Worm (Caenorhabditis elegans) whole organism, young adult: ENCODE results near the gene F16G10.13.

Experiments used
- B0019.2 ChIP-seq: fragments of 200-800 bp; sonication (Bioruptor generic); conservative IDR thresholded peaks from 2 replicates; pipeline ENCODE4 v1.3.6; 2022; ENCODE audit warnings: missing genetic modification reagents, missing genetic modification characterization, missing compliant biosample characterization
- B0035.1 ChIP-seq: sonication (generic microtip); optimal IDR thresholded peaks from 2 replicates; lab custom pipeline; 2016; ENCODE audit warnings: missing genetic modification characterization, mild to moderate bottlenecking, missing compliant biosample characterization, missing genotype, missing genetic modification reagents
- B0261.1 ChIP-seq: sonication (generic microtip); optimal IDR thresholded peaks from 2 replicates; lab custom pipeline; 2016; ENCODE audit warnings: mild to moderate bottlenecking, missing genetic modification characterization, moderate library complexity, missing compliant biosample characterization
- F10E7.11 ChIP-seq: sonication (generic microtip); optimal IDR thresholded peaks from 2 replicates; lab custom pipeline; 2017; ENCODE audit warnings: mild to moderate bottlenecking, missing genetic modification characterization, moderate library complexity, missing compliant biosample characterization
- F37B4.10 ChIP-seq: fragments of 200-800 bp; sonication (Bioruptor generic); IDR thresholded peaks from 2 replicates; pipeline ENCODE4 v1.3.6; 2022; ENCODE audit warnings: missing genetic modification characterization, missing compliant biosample characterization
- F39B2.1 ChIP-seq: fragments of 200-800 bp; sonication (Bioruptor generic); IDR thresholded peaks from 2 replicates; pipeline ENCODE4 v1.3.6; 2022; ENCODE audit warnings: missing genetic modification reagents, missing genetic modification characterization, missing compliant biosample characterization
- F49E8.2 ChIP-seq: sonication (generic microtip); optimal IDR thresholded peaks from 3 replicates; lab custom pipeline; 2017; ENCODE audit warnings: missing genetic modification characterization, mild to moderate bottlenecking, missing compliant biosample characterization, antibody characterized with exemption, moderate library complexity; ENCODE audit not compliant: insufficient read depth
- K12H6.12 ChIP-seq: fragments of 200-800 bp; sonication (Bioruptor generic); optimal IDR thresholded peaks from 2 replicates; lab custom pipeline; 2018; ENCODE audit warnings: mild to moderate bottlenecking, missing genetic modification characterization, missing compliant biosample characterization
- T26A5.8 ChIP-seq: sonication (generic microtip); optimal IDR thresholded peaks from 2 replicates; lab custom pipeline; 2016; ENCODE audit warnings: missing genetic modification characterization, missing compliant biosample characterization
- Y53G8AR.9 ChIP-seq: fragments of 200-800 bp; sonication (Bioruptor generic); conservative IDR thresholded peaks from 2 replicates; pipeline ENCODE4 v1.3.6; 2022; ENCODE audit warnings: missing genetic modification reagents, missing genetic modification characterization, missing compliant biosample characterization
- Y79H2A.3 ChIP-seq: fragments of 200-800 bp; sonication (Bioruptor generic); conservative IDR thresholded peaks from 2 replicates; pipeline ENCODE4 v1.3.6; 2022; ENCODE audit warnings: missing genetic modification reagents, missing genetic modification characterization, missing compliant biosample characterization
- Y95B8A.8 ChIP-seq: fragments of 200-800 bp; sonication (Bioruptor generic); IDR thresholded peaks from 2 replicates; pipeline ENCODE4 v1.3.6; 2022; ENCODE audit warnings: missing genetic modification reagents, missing genetic modification characterization, missing compliant biosample characterization
- ccch-3 ChIP-seq: fragments of 200-800 bp; sonication (Bioruptor generic); optimal IDR thresholded peaks from 2 replicates; lab custom pipeline; 2018; ENCODE audit warnings: mild to moderate bottlenecking, missing genetic modification characterization, missing compliant biosample characterization
- ceh-79 ChIP-seq: sonication (generic microtip); optimal IDR thresholded peaks from 2 replicates; lab custom pipeline; 2017; ENCODE audit warnings: mild to moderate bottlenecking, missing genetic modification characterization, missing compliant biosample characterization
- efl-1 ChIP-seq: fragments of 150-350 bp; optimal IDR thresholded peaks from 2 replicates; lab custom pipeline; 2014; ENCODE audit warnings: missing biosample characterization, missing genetic modification reagents, missing genetic modification characterization
- egrh-3 ChIP-seq: fragments of 200-800 bp; sonication (Bioruptor generic); IDR thresholded peaks from 2 replicates; pipeline ENCODE4 v1.3.6; 2022; ENCODE audit warnings: missing genetic modification reagents, missing genetic modification characterization, missing compliant biosample characterization
- hlh-12 ChIP-seq: sonication (generic microtip); optimal IDR thresholded peaks from 2 replicates; lab custom pipeline; 2016; ENCODE audit warnings: missing genetic modification characterization, missing compliant biosample characterization
- hsf-1 ChIP-seq: fragments of 200-800 bp; sonication (Bioruptor generic); IDR thresholded peaks from 2 replicates; pipeline ENCODE4 v1.3.6; 2022; ENCODE audit warnings: missing genetic modification reagents, missing genetic modification characterization, missing compliant biosample characterization
- let-526 ChIP-seq: fragments of 200-800 bp; sonication (Bioruptor generic); IDR thresholded peaks from 2 replicates; pipeline ENCODE4 v1.3.6; 2022; ENCODE audit warnings: missing genetic modification reagents, missing genetic modification characterization, missing compliant biosample characterization
- let-607 ChIP-seq, 2 experiments: fragments of 200-800 bp in 1 of 2; sonication (Bioruptor generic) in 1 of 2; sonication (generic microtip) in 1 of 2; optimal IDR thresholded peaks; 2 replicates each; lab custom pipeline; 2016 to 2018; ENCODE audit warnings: mild to moderate bottlenecking in 2 of 2, missing compliant biosample characterization in 2 of 2, missing genetic modification characterization in 2 of 2, moderate library complexity in 2 of 2, missing genotype in 1 of 2
- lin-54 ChIP-seq: fragments of 200-800 bp; sonication (Bioruptor generic); optimal IDR thresholded peaks from 2 replicates; lab custom pipeline; 2018; ENCODE audit warnings: mild to moderate bottlenecking, missing genetic modification characterization, missing compliant biosample characterization
- mel-28 ChIP-seq: sonication (generic microtip); optimal IDR thresholded peaks from 2 replicates; lab custom pipeline; 2016; ENCODE audit warnings: borderline replicate concordance, mild to moderate bottlenecking, missing genetic modification characterization, missing compliant biosample characterization
- mes-4 ChIP-seq: sonication (generic microtip); optimal IDR thresholded peaks from 2 replicates; lab custom pipeline; 2016; ENCODE audit warnings: missing genotype, missing genetic modification characterization, missing compliant biosample characterization
- mxl-1 ChIP-seq: sonication (generic microtip); optimal IDR thresholded peaks from 2 replicates; lab custom pipeline; 2016; ENCODE audit warnings: missing genetic modification characterization, missing compliant biosample characterization
- nfya-1 ChIP-seq: sonication (generic microtip); optimal IDR thresholded peaks from 2 replicates; lab custom pipeline; 2017; ENCODE audit warnings: antibody characterized with exemption, missing compliant biosample characterization, missing genetic modification characterization, borderline replicate concordance; ENCODE audit not compliant: insufficient read depth
- nfyb-1 ChIP-seq: fragments of 200-800 bp; sonication (Bioruptor generic); IDR thresholded peaks from 2 replicates; pipeline ENCODE4 v1.3.6; 2022; ENCODE audit warnings: missing genetic modification reagents, missing genetic modification characterization, missing compliant biosample characterization
- nhr-179 ChIP-seq: sonication (generic microtip); optimal IDR thresholded peaks from 2 replicates; lab custom pipeline; 2016; ENCODE audit warnings: mild to moderate bottlenecking, missing genetic modification characterization, missing compliant biosample characterization
- rec-8 ChIP-seq, 2 experiments: sonication (generic microtip); optimal IDR thresholded peaks; 2 replicates each; lab custom pipeline; 2016; ENCODE audit warnings: mild to moderate bottlenecking in 2 of 2, missing genetic modification characterization in 2 of 2, missing genetic modification reagents in 2 of 2, missing genotype in 2 of 2, missing biosample characterization in 1 of 2, missing compliant biosample characterization in 1 of 2, moderate library complexity in 1 of 2
- snpc-1.3 ChIP-seq: sonication (generic microtip); optimal IDR thresholded peaks from 2 replicates; lab custom pipeline; 2017; ENCODE audit warnings: missing genetic modification characterization, mild to moderate bottlenecking, missing compliant biosample characterization, antibody characterized with exemption, moderate library complexity, missing genotype, missing genetic modification reagents; ENCODE audit not compliant: insufficient read depth
- snpc-4 ChIP-seq, 5 experiments: fragments of 150-350 bp in 1 of 5; sonication (generic microtip) in 4 of 5; optimal IDR thresholded peaks; 2 replicates each; lab custom pipeline; 2014 to 2018; ENCODE audit warnings: missing genetic modification characterization in 5 of 5, missing biosample characterization in 3 of 5, antibody characterized with exemption in 2 of 5, mild to moderate bottlenecking in 2 of 5, missing compliant biosample characterization in 2 of 5, missing genotype in 2 of 5, moderate library complexity in 2 of 5, missing genetic modification reagents in 1 of 5
- tbp1 ChIP-seq: fragments of 200-800 bp; sonication (Bioruptor generic); optimal IDR thresholded peaks from 2 replicates; lab custom pipeline; 2018; ENCODE audit warnings: mild to moderate bottlenecking, missing genetic modification characterization, missing compliant biosample characterization
- tlf-1 ChIP-seq: fragments of 200-800 bp; sonication (Bioruptor generic); optimal IDR thresholded peaks from 2 replicates; lab custom pipeline; 2018; ENCODE audit warnings: mild to moderate bottlenecking, missing genetic modification characterization, missing compliant biosample characterization
- zim-3 ChIP-seq: sonication (generic microtip); optimal IDR thresholded peaks from 2 replicates; lab custom pipeline; 2017; ENCODE audit warnings: mild to moderate bottlenecking, missing genetic modification characterization, moderate library complexity, missing compliant biosample characterization
- ztf-18 ChIP-seq: sonication (generic microtip); optimal IDR thresholded peaks from 2 replicates; lab custom pipeline; 2016; ENCODE audit warnings: missing genotype, mild to moderate bottlenecking, missing genetic modification characterization, missing compliant biosample characterization
- ztf-28 ChIP-seq: fragments of 200-800 bp; sonication (Bioruptor generic); IDR thresholded peaks from 2 replicates; pipeline ENCODE4 v1.3.6; 2022; ENCODE audit warnings: missing genetic modification reagents, missing genetic modification characterization, missing compliant biosample characterization

The F16G10.13 gene

DNA sequence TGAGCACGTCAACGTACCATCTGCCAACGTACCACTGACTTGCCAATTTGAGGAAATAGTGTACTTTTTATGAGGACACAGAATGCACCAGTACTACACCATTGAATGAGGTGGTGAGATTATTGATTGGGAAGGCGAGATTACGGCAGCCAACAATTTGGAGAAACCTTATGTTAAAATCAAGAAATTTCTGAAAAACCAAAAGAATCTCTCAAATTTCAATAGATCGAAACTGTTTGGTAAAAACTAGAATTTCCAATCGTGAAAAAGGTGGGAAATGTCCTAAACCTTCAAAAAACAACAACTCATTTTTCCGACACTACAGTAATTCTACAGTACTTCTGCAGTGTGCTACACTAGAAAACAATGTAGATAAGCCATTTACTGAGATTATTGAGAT, 36.2 kb upstream of the F16G10.13 start, which contains the start of gene ceh-86 (continued):
- no peak for TF ChIP-seq egrh-3 (GFP tag; lab: Robert Waterston, UW)
- TF ChIP-seq rec-8 (tag; optimal IDR thresholded peaks at IDR 0.05; lab: Kevin White, UChicago): no peak
- TF ChIP-seq ztf-18 (tag; lab: Kevin White, UChicago): no peak

DNA sequence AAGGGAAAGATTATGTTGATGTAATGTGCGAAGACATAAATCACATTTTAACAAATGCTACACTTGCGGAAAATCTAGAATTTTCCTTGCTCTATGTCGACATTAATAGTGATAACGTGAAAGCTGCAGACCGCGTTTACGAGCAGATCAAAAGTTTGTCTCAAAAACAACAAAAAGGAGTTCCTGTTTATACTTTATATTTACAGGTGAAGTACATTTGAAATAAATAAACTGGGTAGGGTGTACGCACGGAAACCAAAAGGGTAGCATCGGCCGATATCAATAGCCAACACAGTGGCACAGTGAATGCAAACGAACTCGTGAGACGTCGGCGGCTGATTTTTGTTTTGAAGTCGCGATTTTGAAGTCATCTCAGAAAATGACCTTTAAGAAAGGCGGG, 26.7 kb upstream of the F16G10.13 start:
- TF ChIP-seq Y79H2A.3 (GFP tag; lab: Robert Waterston, UW) (no peak), mes-4 (tag; lab: Kevin White, UChicago) (no peak)

DNA sequence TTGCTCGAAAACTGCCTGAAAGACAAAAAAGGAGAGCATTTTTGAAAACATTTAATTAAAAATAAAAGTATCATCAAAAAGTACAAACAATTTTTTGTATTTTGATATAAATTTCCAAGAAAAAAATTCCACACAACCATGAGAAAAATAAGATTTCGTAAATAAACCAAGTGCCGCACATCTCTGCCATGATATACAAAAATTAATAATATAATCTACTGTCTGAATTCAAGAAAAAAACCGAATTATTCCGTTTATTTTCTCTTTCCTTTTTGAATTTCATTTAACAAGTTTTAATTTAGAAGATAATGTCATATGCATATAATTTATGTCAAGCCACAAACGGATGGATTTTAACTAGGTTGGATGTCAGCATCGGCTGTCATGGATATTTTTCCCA, 26.1 kb upstream of the F16G10.13 start, which contains the start of gene F42G2.2:
Gene F42G2.2 (plus strand): TSS at position 301 of the 400 bp plus-strand sequence.
- TF ChIP-seq tbp1: no peak
- no peak for TF ChIP-seq nfyb-1 (GFP tag; lab: Robert Waterston, UW)
- TF ChIP-seq Y53G8AR.9 (GFP tag; lab: Robert Waterston, UW): no peak
- no peak for TF ChIP-seq K12H6.12 (tag; lab: Kevin White, UChicago)
- TF ChIP-seq ceh-79 (tag; lab: Kevin White, UChicago): no peak
- no peak for TF ChIP-seq B0019.2 (GFP tag; lab: Robert Waterston, UW)
- TF ChIP-seq mel-28 (tag; lab: Kevin White, UChicago): no peak
- no peak for TF ChIP-seq lin-54
- TF ChIP-seq F39B2.1: no peak
- TF ChIP-seq efl-1 (GFP tag; lab: Kevin White, UChicago): no peak
- TF ChIP-seq F10E7.11: no peak
- TF ChIP-seq F49E8.2: no peak
- no peak for TF ChIP-seq ccch-3 (GFP tag; lab: Kevin White, UChicago)
- TF ChIP-seq snpc-1.3 (tag; lab: Kevin White, UChicago): no peak
- no peak for TF ChIP-seq hlh-12 (tag; lab: Kevin White, UChicago)

DNA sequence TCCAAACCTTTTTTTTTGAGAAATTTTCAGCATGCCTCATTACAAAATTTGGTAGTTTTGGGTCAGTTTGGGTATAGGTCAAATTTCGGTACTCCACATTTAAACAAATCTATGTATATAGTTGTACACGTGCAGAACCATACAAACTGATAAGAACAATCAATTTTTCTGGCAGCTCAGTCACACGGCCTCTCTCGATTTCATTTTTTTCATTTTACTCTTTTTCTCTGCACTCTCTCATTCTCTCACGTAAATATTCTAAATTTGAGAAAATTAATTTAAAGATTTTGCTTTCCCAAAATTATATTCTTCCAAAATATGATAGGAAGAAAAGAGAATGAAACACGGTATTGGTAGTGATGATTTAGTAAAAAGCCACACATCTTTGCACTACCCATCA, 25.4 kb upstream of the F16G10.13 start:
- TF ChIP-seq B0035.1 (tag; lab: Kevin White, UChicago): no peak
- no peak for TF ChIP-seq zim-3
- no peak for TF ChIP-seq Y95B8A.8 (GFP tag; lab: Robert Waterston, UW)
- no peak for TF ChIP-seq let-526
- no peak for TF ChIP-seq let-607 (tag; optimal IDR thresholded peaks at IDR 0.05; lab: Kevin White, UChicago)
- no peak for TF ChIP-seq nhr-179 (tag; lab: Kevin White, UChicago)

DNA sequence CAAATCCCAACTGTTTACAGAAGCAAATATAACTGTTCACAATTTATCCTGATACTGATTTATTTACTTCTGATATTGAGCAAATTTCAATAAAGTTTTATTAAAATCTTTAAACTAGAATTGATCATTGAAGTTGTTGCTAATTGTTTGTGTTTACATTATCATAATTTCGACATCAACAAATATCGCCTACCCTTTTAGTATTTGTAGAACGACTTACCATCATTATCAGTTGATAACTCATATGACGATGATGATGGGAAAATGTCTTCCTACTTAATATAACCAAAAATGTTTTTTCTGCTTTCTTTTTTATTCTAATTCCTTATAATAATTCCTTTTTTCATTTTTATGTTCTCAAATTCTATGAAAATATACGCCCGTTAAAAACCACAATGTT, 24.9 kb upstream of the F16G10.13 start:
- no peak for TF ChIP-seq nfya-1 (tag; lab: Kevin White, UChicago)
- TF ChIP-seq F49E8.2: no peak
- TF ChIP-seq mes-4 (tag; lab: Kevin White, UChicago): no peak
- TF ChIP-seq B0261.1 (tag; lab: Kevin White, UChicago): no peak
- TF ChIP-seq snpc-4 (GFP tag; optimal IDR thresholded peaks at IDR 0.05; lab: Kevin White, UChicago): no peak
- no peak for TF ChIP-seq snpc-4 (tag; optimal IDR thresholded peaks at IDR 0.05; lab: Kevin White, UChicago)
- no peak for TF ChIP-seq tlf-1 (GFP tag; lab: Kevin White, UChicago)
- TF ChIP-seq T26A5.8 (tag; lab: Kevin White, UChicago): no peak
- no peak for TF ChIP-seq ztf-28
- no peak for TF ChIP-seq hsf-1 (GFP tag; lab: Robert Waterston, UW)
- TF ChIP-seq mel-28 (tag; lab: Kevin White, UChicago): no peak
- TF ChIP-seq mxl-1 (tag; lab: Kevin White, UChicago): no peak
- no peak for TF ChIP-seq efl-1 (GFP tag; lab: Kevin White, UChicago)
- TF ChIP-seq F37B4.10 (GFP tag; lab: Robert Waterston, UW): no peak
